Worm (Caenorhabditis elegans) whole organism, young adult: ENCODE data around the gene F09G8.10.

Source experiments
- B0336.3 ChIP-seq: fragments of 200-800 bp; sonication (Bioruptor generic); IDR thresholded peaks from 2 replicates; pipeline ENCODE4 v1.3.6; 2022; ENCODE audit warnings: missing genetic modification characterization, missing compliant biosample characterization
- C17E4.6 ChIP-seq: fragments of 200-800 bp; sonication (Bioruptor generic); IDR thresholded peaks from 2 replicates; pipeline ENCODE4 v1.3.6; 2022; ENCODE audit warnings: missing genetic modification reagents, missing genetic modification characterization, missing compliant biosample characterization
- D2030.7 ChIP-seq: fragments of 200-800 bp; sonication (Bioruptor generic); IDR thresholded peaks from 2 replicates; pipeline ENCODE4 v1.3.6; 2022; ENCODE audit warnings: missing genetic modification reagents, missing genetic modification characterization, missing compliant biosample characterization
- F22D6.2 ChIP-seq: sonication (generic microtip); optimal IDR thresholded peaks from 2 replicates; lab custom pipeline; 2016; ENCODE audit warnings: mild to moderate bottlenecking, missing genetic modification characterization, missing compliant biosample characterization
- F23B12.7 ChIP-seq: sonication (generic microtip); optimal IDR thresholded peaks from 2 replicates; lab custom pipeline; 2017; ENCODE audit warnings: missing genetic modification characterization, mild to moderate bottlenecking, missing compliant biosample characterization, antibody characterized with exemption, moderate library complexity; ENCODE audit not compliant: insufficient read depth
- F33H1.4 ChIP-seq: fragments of 200-800 bp; sonication (Bioruptor generic); IDR thresholded peaks from 2 replicates; pipeline ENCODE4 v1.3.6; 2022; ENCODE audit warnings: missing genetic modification reagents, missing genetic modification characterization, missing compliant biosample characterization
- F37B4.10 ChIP-seq: fragments of 200-800 bp; sonication (Bioruptor generic); IDR thresholded peaks from 2 replicates; pipeline ENCODE4 v1.3.6; 2022; ENCODE audit warnings: missing genetic modification characterization, missing compliant biosample characterization
- K12H6.12 ChIP-seq: fragments of 200-800 bp; sonication (Bioruptor generic); optimal IDR thresholded peaks from 2 replicates; lab custom pipeline; 2018; ENCODE audit warnings: mild to moderate bottlenecking, missing genetic modification characterization, missing compliant biosample characterization
- T26A5.8 ChIP-seq: sonication (generic microtip); optimal IDR thresholded peaks from 2 replicates; lab custom pipeline; 2016; ENCODE audit warnings: missing genetic modification characterization, missing compliant biosample characterization
- Y56A3A.18 ChIP-seq: fragments of 200-800 bp; sonication (Bioruptor generic); IDR thresholded peaks from 2 replicates; pipeline ENCODE4 v1.3.6; 2022; ENCODE audit warnings: missing genetic modification reagents, missing genetic modification characterization, missing compliant biosample characterization
- Y95B8A.8 ChIP-seq: fragments of 200-800 bp; sonication (Bioruptor generic); IDR thresholded peaks from 2 replicates; pipeline ENCODE4 v1.3.6; 2022; ENCODE audit warnings: missing genetic modification reagents, missing genetic modification characterization, missing compliant biosample characterization
- akir-1 ChIP-seq: fragments of 200-800 bp; sonication (Bioruptor generic); optimal IDR thresholded peaks from 2 replicates; lab custom pipeline; 2018; ENCODE audit warnings: mild to moderate bottlenecking, missing genetic modification characterization, moderate library complexity, missing compliant biosample characterization
- attf-5 ChIP-seq: fragments of 200-800 bp; sonication (Bioruptor generic); optimal IDR thresholded peaks from 2 replicates; lab custom pipeline; 2018; ENCODE audit warnings: mild to moderate bottlenecking, missing genetic modification characterization, missing compliant biosample characterization
- cebp-1 ChIP-seq, 2 experiments: fragments of 200-800 bp in 1 of 2; sonication (Bioruptor generic) in 1 of 2; sonication (generic microtip) in 1 of 2; IDR thresholded peaks in 1 of 2; optimal IDR thresholded peaks in 1 of 2; 2 replicates each; pipeline versions ENCODE4 v1.3.6 to Lab custom; 2017 to 2022; ENCODE audit warnings: missing compliant biosample characterization in 2 of 2, missing genetic modification characterization in 2 of 2, mild to moderate bottlenecking in 1 of 2, missing genetic modification reagents in 1 of 2, moderate library complexity in 1 of 2
- ceh-27 ChIP-seq: fragments of 200-800 bp; sonication (Bioruptor generic); optimal IDR thresholded peaks from 2 replicates; lab custom pipeline; 2018; ENCODE audit warnings: mild to moderate bottlenecking, missing genetic modification characterization, moderate library complexity, missing compliant biosample characterization
- ceh-58 ChIP-seq: fragments of 200-800 bp; sonication (Bioruptor generic); IDR thresholded peaks from 2 replicates; pipeline ENCODE4 v1.3.6; 2022; ENCODE audit warnings: missing genetic modification characterization, missing compliant biosample characterization
- ceh-79 ChIP-seq: sonication (generic microtip); optimal IDR thresholded peaks from 2 replicates; lab custom pipeline; 2017; ENCODE audit warnings: mild to moderate bottlenecking, missing genetic modification characterization, missing compliant biosample characterization
- ceh-91 ChIP-seq: fragments of 200-800 bp; sonication (Bioruptor generic); IDR thresholded peaks from 2 replicates; pipeline ENCODE4 v1.3.6; 2022; ENCODE audit warnings: missing genetic modification reagents, missing genetic modification characterization, missing compliant biosample characterization
- chd-7 ChIP-seq: sonication (generic microtip); optimal IDR thresholded peaks from 2 replicates; lab custom pipeline; 2016; ENCODE audit warnings: mild to moderate bottlenecking, missing genetic modification characterization, moderate library complexity, missing compliant biosample characterization
- dpff-1 ChIP-seq: sonication (generic microtip); optimal IDR thresholded peaks from 2 replicates; lab custom pipeline; 2017; ENCODE audit warnings: mild to moderate bottlenecking, missing genetic modification characterization, missing compliant biosample characterization
- egl-44 ChIP-seq: fragments of 200-800 bp; sonication (Bioruptor generic); IDR thresholded peaks from 2 replicates; pipeline ENCODE4 v1.3.6; 2022; ENCODE audit warnings: missing genetic modification reagents, missing genetic modification characterization, missing compliant biosample characterization
- egrh-3 ChIP-seq: fragments of 200-800 bp; sonication (Bioruptor generic); IDR thresholded peaks from 2 replicates; pipeline ENCODE4 v1.3.6; 2022; ENCODE audit warnings: missing genetic modification reagents, missing genetic modification characterization, missing compliant biosample characterization
- ekl-4 ChIP-seq: fragments of 200-800 bp; sonication (Bioruptor generic); IDR thresholded peaks from 2 replicates; pipeline ENCODE4 v1.3.6; 2022; ENCODE audit warnings: missing genetic modification reagents, missing genetic modification characterization, missing compliant biosample characterization
- ets-4 ChIP-seq: fragments of 200-800 bp; sonication (Bioruptor generic); optimal IDR thresholded peaks from 2 replicates; lab custom pipeline; 2018; ENCODE audit warnings: mild to moderate bottlenecking, missing genetic modification characterization, missing compliant biosample characterization
- hmg-20 ChIP-seq: fragments of 200-800 bp; sonication (Bioruptor generic); IDR thresholded peaks from 2 replicates; pipeline ENCODE4 v1.3.6; 2022; ENCODE audit warnings: missing genetic modification reagents, missing genetic modification characterization, missing compliant biosample characterization
- hrde-1 ChIP-seq: sonication (generic microtip); optimal IDR thresholded peaks from 2 replicates; lab custom pipeline; 2016; ENCODE audit warnings: missing genetic modification characterization, mild to moderate bottlenecking, missing compliant biosample characterization, moderate library complexity, missing genotype, missing genetic modification reagents, borderline replicate concordance
- lag-1 ChIP-seq: fragments of 200-800 bp; sonication (Bioruptor generic); IDR thresholded peaks from 2 replicates; pipeline ENCODE4 v1.3.6; 2022; ENCODE audit warnings: missing genetic modification reagents, missing genetic modification characterization, missing compliant biosample characterization
- nhr-80 ChIP-seq: sonication (generic microtip); optimal IDR thresholded peaks from 2 replicates; lab custom pipeline; 2016; ENCODE audit warnings: missing genetic modification characterization, missing compliant biosample characterization
- snpc-1.1 ChIP-seq: sonication (generic microtip); optimal IDR thresholded peaks from 2 replicates; lab custom pipeline; 2017; ENCODE audit warnings: missing genetic modification characterization, mild to moderate bottlenecking, missing compliant biosample characterization, antibody characterized with exemption, moderate library complexity, missing genotype, missing genetic modification reagents; ENCODE audit not compliant: insufficient read depth
- snpc-4 ChIP-seq, 5 experiments: fragments of 150-350 bp in 1 of 5; sonication (generic microtip) in 4 of 5; optimal IDR thresholded peaks; 2 replicates each; lab custom pipeline; 2014 to 2018; ENCODE audit warnings: missing genetic modification characterization in 5 of 5, missing biosample characterization in 3 of 5, antibody characterized with exemption in 2 of 5, mild to moderate bottlenecking in 2 of 5, missing compliant biosample characterization in 2 of 5, missing genotype in 2 of 5, moderate library complexity in 2 of 5, missing genetic modification reagents in 1 of 5
- sptf-2 ChIP-seq: fragments of 200-800 bp; sonication (Bioruptor generic); optimal IDR thresholded peaks from 2 replicates; lab custom pipeline; 2018; ENCODE audit warnings: mild to moderate bottlenecking, missing genetic modification characterization, missing compliant biosample characterization
- tlf-1 ChIP-seq: fragments of 200-800 bp; sonication (Bioruptor generic); optimal IDR thresholded peaks from 2 replicates; lab custom pipeline; 2018; ENCODE audit warnings: mild to moderate bottlenecking, missing genetic modification characterization, missing compliant biosample characterization
- zfh-2 ChIP-seq: fragments of 200-800 bp; sonication (Bioruptor generic); conservative IDR thresholded peaks from 2 replicates; pipeline ENCODE4 v1.3.6; 2022; ENCODE audit warnings: missing genetic modification reagents, missing genetic modification characterization, missing compliant biosample characterization
- zim-3 ChIP-seq: sonication (generic microtip); optimal IDR thresholded peaks from 2 replicates; lab custom pipeline; 2017; ENCODE audit warnings: mild to moderate bottlenecking, missing genetic modification characterization, moderate library complexity, missing compliant biosample characterization
- ztf-18 ChIP-seq: sonication (generic microtip); optimal IDR thresholded peaks from 2 replicates; lab custom pipeline; 2016; ENCODE audit warnings: missing genotype, mild to moderate bottlenecking, missing genetic modification characterization, missing compliant biosample characterization

F09G8.10 gene

ce11 chrIII:8283525-8283924 is 11.6 kb upstream of the F09G8.10 start:
- TF ChIP-seq chd-7 (tag; lab: Kevin White, UChicago) (no peak), Y56A3A.18 (no peak), D2030.7 (GFP tag; lab: Robert Waterston, UW) (no peak), B0336.3 (no peak), zim-3 (tag; lab: Kevin White, UChicago) (no peak), sptf-2 (GFP tag; lab: Kevin White, UChicago) (no peak), akir-1 (no peak), zfh-2 (GFP tag; lab: Robert Waterston, UW) (no peak), lag-1 (GFP tag; lab: Robert Waterston, UW) (no peak), ceh-27 (GFP tag; lab: Kevin White, UChicago) (no peak), tlf-1 (GFP tag; lab: Kevin White, UChicago) (no peak), ceh-91 (GFP tag; lab: Robert Waterston, UW) (no peak), hrde-1 (no peak), ets-4 (GFP tag; lab: Kevin White, UChicago) (no peak), F33H1.4 (no peak), egrh-3 (no peak), C17E4.6 (GFP tag; lab: Robert Waterston, UW) (no peak), ceh-58 (no peak), dpff-1 (tag; lab: Kevin White, UChicago) (no peak)

ce11 chrIII:8281310-8281709 is 9.3 kb upstream of the F09G8.10 start:
- TF ChIP-seq egl-44 (GFP tag; lab: Robert Waterston, UW) (no peak), snpc-1.1 (tag; lab: Kevin White, UChicago) (no peak), F22D6.2 (tag; lab: Kevin White, UChicago) (no peak), hmg-20 (no peak), sptf-2 (GFP tag; lab: Kevin White, UChicago) (no peak)
- TF ChIP-seq, all 124 proteins: peak for 0

- no peak for TF ChIP-seq K12H6.12 (tag; lab: Kevin White, UChicago)
- TF ChIP-seq tlf-1 (GFP tag; lab: Kevin White, UChicago) = no peak
- TF ChIP-seq D2030.7 (GFP tag; lab: Robert Waterston, UW) = no peak
- no peak for TF ChIP-seq ceh-58
- no peak for TF ChIP-seq lag-1 (GFP tag; lab: Robert Waterston, UW)
- no peak for TF ChIP-seq ceh-79 (tag; lab: Kevin White, UChicago)
- no peak for TF ChIP-seq F33H1.4
- TF ChIP-seq attf-5 (GFP tag; lab: Kevin White, UChicago) = no peak
- no peak for TF ChIP-seq ztf-18 (tag; lab: Kevin White, UChicago)
- no peak for TF ChIP-seq Y95B8A.8
- TF ChIP-seq snpc-4 (GFP tag; optimal IDR thresholded peaks at IDR 0.05; lab: Kevin White, UChicago) = no peak
- no peak for TF ChIP-seq snpc-4 (tag; optimal IDR thresholded peaks at IDR 0.05; lab: Kevin White, UChicago)
Measured at ce11 chrIII:8280352-8280751, 8.4 kb upstream of the F09G8.10 start.

ce11 chrIII:8279567-8279966 is 7.6 kb upstream of the F09G8.10 start:
- TF ChIP-seq D2030.7 (GFP tag; lab: Robert Waterston, UW) (no peak), cebp-1 (GFP tag; IDR thresholded peaks at IDR 0.05; lab: Robert Waterston, UW) (no peak), cebp-1 (tag; optimal IDR thresholded peaks at IDR 0.05; lab: Kevin White, UChicago) (no peak), T26A5.8 (tag; lab: Kevin White, UChicago) (no peak), ekl-4 (GFP tag; lab: Robert Waterston, UW) (no peak), nhr-80 (tag; lab: Kevin White, UChicago) (no peak), attf-5 (GFP tag; lab: Kevin White, UChicago) (no peak), F37B4.10 (GFP tag; lab: Robert Waterston, UW) (no peak), F23B12.7 (tag; lab: Kevin White, UChicago) (no peak)
